Fruit fly (Drosophila melanogaster) whole organism, larva: ENCODE data around the gene Hexim.
A peak's percentile ranks its signal among the peaks of the same experiment; 100 is the strongest.

Experiments used
- noc ChIP-seq: fragments of 200-800 bp; sonication (Bioruptor generic); optimal IDR thresholded peaks from 3 replicates; lab custom pipeline; 2019; ENCODE audit warnings: missing biosample characterization, mild to moderate bottlenecking, missing genetic modification characterization, moderate library complexity

Gene Hexim

dm6 chr3R:14707703-14708643 is 48.7 kb downstream of the Hexim start:
- TF ChIP-seq noc (tag; lab: Kevin White, UChicago) = no peak

- peak; percentile 37 for TF ChIP-seq noc (tag; lab: Kevin White, UChicago)
These were observed 49.7 kb downstream of the Hexim start for dm6 chr3R:14708948-14709385.

DNA sequence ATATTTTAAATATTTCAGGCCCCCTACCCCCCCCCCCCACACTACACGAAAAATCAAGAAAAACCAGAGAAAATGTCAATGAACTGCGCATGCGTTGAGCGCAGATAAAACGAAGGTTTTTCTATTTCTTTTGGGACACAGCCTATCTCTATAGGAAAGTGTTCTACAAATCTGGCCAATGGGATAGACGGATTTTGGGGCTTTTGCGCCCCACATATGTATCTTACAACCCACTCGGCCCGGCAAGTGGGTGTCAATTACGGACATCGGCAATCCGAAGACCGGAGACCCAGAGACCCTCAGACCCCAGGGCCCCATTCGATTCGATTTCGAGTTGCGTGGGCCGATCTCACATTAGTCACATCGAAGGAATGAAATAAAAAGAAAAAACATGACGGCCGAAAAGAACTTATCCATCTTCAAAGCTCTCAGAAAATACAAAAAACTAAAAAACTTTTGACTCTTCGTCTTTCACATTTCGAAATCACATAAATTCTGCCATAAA is 50.3 kb downstream of the Hexim start:
- no peak for TF ChIP-seq noc (tag; lab: Kevin White, UChicago)

DNA sequence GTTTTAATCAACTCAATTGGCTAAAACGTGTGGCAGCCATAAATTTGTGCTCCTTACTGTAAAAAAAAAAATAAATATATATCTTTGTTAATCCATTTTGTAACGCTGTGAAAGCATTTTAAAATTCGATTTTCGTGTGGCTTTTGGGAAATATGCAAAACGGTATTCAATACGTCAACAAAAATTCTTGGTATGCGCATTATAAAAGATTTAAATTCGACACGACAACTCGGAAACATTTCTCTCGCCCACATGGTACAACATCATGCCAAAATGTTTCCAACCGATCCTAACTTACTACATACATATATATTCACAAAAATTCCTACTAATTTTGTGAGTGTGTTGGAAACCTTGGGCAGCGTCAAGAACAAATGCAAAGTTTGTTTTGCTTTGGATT is 51.4 kb downstream of the Hexim start:
- no peak for TF ChIP-seq noc (tag; lab: Kevin White, UChicago)
